Fruit fly (Drosophila melanogaster): ENCODE results near the gene Lsd-2.
A peak's percentile ranks its signal among the peaks of the same experiment; 100 is the strongest.

Gene Lsd-2

dm6 chrX:15076038-15076575, at the start of gene Lsd-2:
TSS of gene Lsd-2 (minus strand) at chrX:15076220.
- TF ChIP-seq CG17801 (GFP tag; optimal IDR thresholded peaks at IDR 0.05; ENCODE audit: partially characterized antibody) = no peak

dm6 chrX:15125496-15125895, 49.5 kb upstream of the Lsd-2 start, which contains the start of gene drd:
TSS of gene drd (plus strand) at chrX:15125753.
- TF ChIP-seq CG17801 (GFP tag; optimal IDR thresholded peaks at IDR 0.05; ENCODE audit: partially characterized antibody) = no peak

dm6 chrX:15123418-15123994, 47.5 kb upstream of the Lsd-2 start:
- no peak for TF ChIP-seq CG17801 (GFP tag; optimal IDR thresholded peaks at IDR 0.05; ENCODE audit: partially characterized antibody)

dm6 chrX:15121714-15122113, 45.7 kb upstream of the Lsd-2 start:
- TF ChIP-seq CG17801 (GFP tag; optimal IDR thresholded peaks at IDR 0.05; ENCODE audit: partially characterized antibody) = no peak

- TF ChIP-seq CG17801 (GFP tag; optimal IDR thresholded peaks at IDR 0.05; ENCODE audit: partially characterized antibody) = peak; percentile 1
These were observed 44.1 kb upstream of the Lsd-2 start for dm6 chrX:15120116-15120515.

dm6 chrX:15116397-15116796, 40.4 kb upstream of the Lsd-2 start, which contains the start of gene Cyp4s3:
TSS of gene Cyp4s3 (minus strand) at chrX:15116542.
- TF ChIP-seq CG17801 (GFP tag; optimal IDR thresholded peaks at IDR 0.05; ENCODE audit: partially characterized antibody) = no peak

- no peak for TF ChIP-seq CG17801 (GFP tag; optimal IDR thresholded peaks at IDR 0.05; ENCODE audit: partially characterized antibody)
These were observed 35.9 kb upstream of the Lsd-2 start for dm6 chrX:15111888-15112287.

- no peak for TF ChIP-seq CG17801 (GFP tag; optimal IDR thresholded peaks at IDR 0.05; ENCODE audit: partially characterized antibody)
These were observed 19.9 kb upstream of the Lsd-2 start, which contains the start of gene CG9072 for dm6 chrX:15095942-15096341. TSS of gene CG9072 (minus strand) at chrX:15096042.

dm6 chrX:15091159-15091558, 15.1 kb upstream of the Lsd-2 start:
- TF ChIP-seq CG17801 (GFP tag; optimal IDR thresholded peaks at IDR 0.05; ENCODE audit: partially characterized antibody) = no peak

- no peak for TF ChIP-seq CG17801 (GFP tag; optimal IDR thresholded peaks at IDR 0.05; ENCODE audit: partially characterized antibody)
These were observed 14.4 kb upstream of the Lsd-2 start for dm6 chrX:15090371-15090770.

- TF ChIP-seq CG17801 (GFP tag; optimal IDR thresholded peaks at IDR 0.05; ENCODE audit: partially characterized antibody) = no peak
These were observed 13.2 kb upstream of the Lsd-2 start, which contains the start of gene Rab3-GEF for dm6 chrX:15089146-15089698. TSS of gene Rab3-GEF (plus strand) at chrX:15089682.

dm6 chrX:15085777-15086510, 9.9 kb upstream of the Lsd-2 start, which contains the start of the genes CG15027 and Dbct:
TSS of gene CG15027 (minus strand) at chrX:15085827.
TSS of gene Dbct (plus strand) at chrX:15086125.
- peak; percentile 92 for TF ChIP-seq CG17801 (GFP tag; optimal IDR thresholded peaks at IDR 0.05; ENCODE audit: partially characterized antibody)

dm6 chrX:15084580-15085138, 8.6 kb upstream of the Lsd-2 start, which contains the start of gene Cox17:
TSS of gene Cox17 (minus strand) at chrX:15084699.
- TF ChIP-seq CG17801 (GFP tag; optimal IDR thresholded peaks at IDR 0.05; ENCODE audit: partially characterized antibody) = peak; percentile 72

- TF ChIP-seq CG17801 (GFP tag; optimal IDR thresholded peaks at IDR 0.05; ENCODE audit: partially characterized antibody) = no peak
These were observed 6.7 kb upstream of the Lsd-2 start, which contains the start of gene CG33178 for dm6 chrX:15082681-15083080. TSS of gene CG33178 (plus strand) at chrX:15082827.

dm6 chrX:15080780-15081402, 4.9 kb upstream of the Lsd-2 start, which contains the start of gene CG33177:
TSS of gene CG33177 (plus strand) at chrX:15081367.
- no peak for TF ChIP-seq CG17801 (GFP tag; optimal IDR thresholded peaks at IDR 0.05; ENCODE audit: partially characterized antibody)

Data from ovary, adult (tissue).